Fruit fly (Drosophila melanogaster): ENCODE measurements around the gene CG6324.

The CG6324 gene

DNA sequence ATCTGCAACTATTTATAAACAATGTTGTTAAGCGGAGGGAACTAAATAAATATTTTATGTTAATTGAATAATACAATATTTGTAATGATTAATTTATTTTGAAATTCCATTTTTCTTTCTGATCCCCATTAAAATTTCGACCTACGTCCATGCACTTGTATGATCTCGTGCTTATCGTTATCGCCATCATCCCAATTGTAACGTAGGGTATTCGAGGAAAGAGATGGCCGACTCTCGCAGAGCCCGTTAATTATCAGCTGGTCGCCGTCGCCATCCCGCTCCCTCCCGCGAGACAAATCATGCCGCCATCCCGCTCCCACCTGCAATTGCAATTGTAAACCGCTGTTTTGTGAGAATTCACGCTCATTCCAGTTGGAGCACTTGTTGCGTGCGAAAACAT, 22.8 kb upstream of the CG6324 start, which contains the start of gene CG11655 (continued):
- TF ChIP-seq spab (GFP tag; optimal IDR thresholded peaks at IDR 0.05) = no peak
- no peak for TF ChIP-seq Sox102F (GFP tag; optimal IDR thresholded peaks at IDR 0.05)
- no peak for TF ChIP-seq OdsH (GFP tag; optimal IDR thresholded peaks at IDR 0.05)
- no peak for TF ChIP-seq achi (GFP tag; optimal IDR thresholded peaks at IDR 0.05)
- peak; percentile 52 for TF ChIP-seq net (GFP tag; optimal IDR thresholded peaks at IDR 0.05)
- 0 out of 3 replicates have a peak, but pooled peaks have one; percentile 20 for TF ChIP-seq CG8119 (GFP tag; IDR thresholded peaks at IDR 0.05)
- peak; percentile 47 for TF ChIP-seq Eip75B (GFP tag; optimal IDR thresholded peaks at IDR 0.05)
- TF ChIP-seq Sox14 (GFP tag; optimal IDR thresholded peaks at IDR 0.05) = peak; percentile 50
- no peak for TF ChIP-seq vri (GFP tag; optimal IDR thresholded peaks at IDR 0.05)
- TF ChIP-seq CG6854 (GFP tag; optimal IDR thresholded peaks at IDR 0.05) = peak; percentile 63
- TF ChIP-seq ss (GFP tag; optimal IDR thresholded peaks at IDR 0.05) = no peak
- no peak for TF ChIP-seq CG6808 (GFP tag; optimal IDR thresholded peaks at IDR 0.05)
- no peak for TF ChIP-seq Hr38 (GFP tag; optimal IDR thresholded peaks at IDR 0.05)
- peak; percentile 31 for TF ChIP-seq CG11902 (GFP tag; optimal IDR thresholded peaks at IDR 0.05)
- peak; percentile 55 for TF ChIP-seq CG32006 (GFP tag; optimal IDR thresholded peaks at IDR 0.05)
- peak; percentile 12 for TF ChIP-seq Lpt (GFP tag; optimal IDR thresholded peaks at IDR 0.05)
- peak; percentile 45 for TF ChIP-seq CG31627 (GFP tag; optimal IDR thresholded peaks at IDR 0.05)
- no peak for TF ChIP-seq dac (GFP tag; optimal IDR thresholded peaks at IDR 0.05)
- peak; percentile 34 for TF ChIP-seq Sox15 (GFP tag; optimal IDR thresholded peaks at IDR 0.05)
- peak; percentile 50 for TF ChIP-seq pdm3 (GFP tag; optimal IDR thresholded peaks at IDR 0.05)
- TF ChIP-seq Gug (GFP tag; IDR thresholded peaks at IDR 0.05) = no peak
- peak; percentile 49 for TF ChIP-seq Hr39 (GFP tag; optimal IDR thresholded peaks at IDR 0.05)
- no peak for TF ChIP-seq acj6 (GFP tag; optimal IDR thresholded peaks at IDR 0.05)

DNA sequence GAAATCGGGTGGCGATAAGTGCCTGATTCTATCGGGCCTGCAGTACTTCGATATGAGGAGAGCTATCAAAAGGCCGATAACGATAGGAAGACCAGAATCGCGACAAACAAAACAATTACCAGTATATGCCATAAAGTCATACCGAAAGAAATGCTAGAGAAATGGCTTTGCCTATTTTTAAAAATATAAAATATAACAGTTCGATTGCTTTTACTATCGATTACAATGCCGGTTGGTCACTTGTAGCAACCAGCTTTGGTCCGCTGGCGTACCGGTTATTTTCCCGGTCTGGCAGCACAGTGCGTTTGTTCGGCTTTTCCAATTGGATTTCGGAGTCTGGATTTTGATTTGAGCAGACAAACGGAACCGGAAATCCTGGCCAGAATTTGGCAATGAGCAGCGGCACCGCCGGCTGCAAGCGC, 13.4 kb upstream of the CG6324 start, which contains the start of the genes shtd, CG6294 and CG6299:
Gene shtd (minus strand): TSS at position 6 of the 422 bp plus-strand sequence.
Gene CG6294 (plus strand): TSS at position 287 of the 422 bp plus-strand sequence.
Gene CG6299 (plus strand): TSS at position 287 of the 422 bp plus-strand sequence.
- TF ChIP-seq Smox (GFP tag; optimal IDR thresholded peaks at IDR 0.05) (no peak), CG6808 (GFP tag; optimal IDR thresholded peaks at IDR 0.05) (no peak), acj6 (GFP tag; optimal IDR thresholded peaks at IDR 0.05) (no peak), CG31627 (GFP tag; optimal IDR thresholded peaks at IDR 0.05) (no peak), eg (GFP tag; IDR thresholded peaks at IDR 0.05) (no peak), esn (GFP tag; optimal IDR thresholded peaks at IDR 0.05) (peak; percentile 3), CG11294 (GFP tag; IDR thresholded peaks at IDR 0.05) (no peak), fd85E (GFP tag; optimal IDR thresholded peaks at IDR 0.05) (no peak), Sox14 (GFP tag; optimal IDR thresholded peaks at IDR 0.05) (peak; percentile 15), Lpt (GFP tag; optimal IDR thresholded peaks at IDR 0.05) (no peak), topi (GFP tag; optimal IDR thresholded peaks at IDR 0.05) (peak; percentile 2), CG7368 (GFP tag; optimal IDR thresholded peaks at IDR 0.05) (no peak)

DNA sequence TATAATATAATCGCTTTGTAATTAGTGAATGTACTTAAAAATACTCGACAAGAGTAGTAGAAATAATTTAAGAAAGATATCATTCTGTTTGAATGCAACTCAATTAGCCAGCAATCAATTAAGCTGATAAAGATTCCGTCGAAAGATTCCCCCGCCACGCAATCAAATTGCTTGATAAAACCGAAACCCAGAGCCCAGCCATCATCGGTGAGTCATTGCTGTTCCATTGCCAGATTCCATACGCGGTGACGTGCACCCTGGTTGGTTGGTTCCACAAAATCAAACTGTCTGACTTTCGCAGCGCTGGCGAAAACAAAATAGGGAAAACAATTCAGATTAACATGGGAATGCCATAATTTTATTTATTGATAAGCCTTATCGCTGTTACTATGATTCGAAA, 11.4 kb upstream of the CG6324 start:
- no peak for TF ChIP-seq CG10669 (GFP tag; optimal IDR thresholded peaks at IDR 0.05)
- TF ChIP-seq CG11902 (GFP tag; optimal IDR thresholded peaks at IDR 0.05) = no peak
- TF ChIP-seq svp (GFP tag) = no peak
- no peak for TF ChIP-seq Met (GFP tag; optimal IDR thresholded peaks at IDR 0.05)
- TF ChIP-seq CG8319 (GFP tag; optimal IDR thresholded peaks at IDR 0.05) = no peak
- no peak for TF ChIP-seq Smox (GFP tag; optimal IDR thresholded peaks at IDR 0.05)
- no peak for TF ChIP-seq fd59A (GFP tag; optimal IDR thresholded peaks at IDR 0.05)
- TF ChIP-seq Sox15 (GFP tag; optimal IDR thresholded peaks at IDR 0.05) = no peak
- TF ChIP-seq Sox14 (GFP tag; optimal IDR thresholded peaks at IDR 0.05) = no peak
- TF ChIP-seq ss (GFP tag; optimal IDR thresholded peaks at IDR 0.05) = no peak
- TF ChIP-seq CG6808 (GFP tag; optimal IDR thresholded peaks at IDR 0.05) = no peak
- no peak for TF ChIP-seq CG7368 (GFP tag; optimal IDR thresholded peaks at IDR 0.05)
- no peak for TF ChIP-seq fd85E (GFP tag; optimal IDR thresholded peaks at IDR 0.05)
- no peak for TF ChIP-seq Gug (GFP tag; IDR thresholded peaks at IDR 0.05)

DNA sequence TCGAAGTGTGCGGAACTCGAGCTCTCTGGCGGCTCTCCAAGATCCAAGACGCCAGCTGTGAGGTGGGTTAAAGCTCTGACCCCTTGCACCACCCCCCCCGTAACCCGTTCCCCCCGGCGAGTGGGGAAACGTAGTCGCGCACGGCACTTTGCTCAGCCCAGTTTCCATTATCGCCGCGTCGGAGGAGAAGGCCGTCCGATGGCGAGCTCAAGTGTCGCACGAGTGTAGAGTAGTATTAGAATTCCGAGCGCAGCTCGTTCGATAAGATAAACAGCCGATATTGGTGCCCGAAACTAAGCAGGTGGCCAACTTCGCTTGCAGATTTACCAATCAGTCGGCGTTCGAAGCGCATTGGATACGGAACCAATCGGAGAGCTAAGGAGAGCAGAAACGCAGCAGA, 10.5 kb upstream of the CG6324 start:
- TF ChIP-seq eg (GFP tag; IDR thresholded peaks at IDR 0.05) = peak; percentile 37; the same call in 1 of the 3 replicates
- no peak for TF ChIP-seq salr (GFP tag; optimal IDR thresholded peaks at IDR 0.05)
- no peak for TF ChIP-seq spab (GFP tag; optimal IDR thresholded peaks at IDR 0.05)
- TF ChIP-seq CG1621 (tag; optimal IDR thresholded peaks at IDR 0.05) = peak; percentile 80
- no peak for TF ChIP-seq CG8632 (GFP tag; optimal IDR thresholded peaks at IDR 0.05)
- TF ChIP-seq CG6163 (GFP tag; IDR thresholded peaks at IDR 0.05) = peak; percentile 39; the same call in 1 of the 3 replicates

Measured in whole organism, prepupa.